Fruit fly (Drosophila melanogaster) whole organism, embryonic: ENCODE results near the gene CG7906.

Experiments used
- Abd-B ChIP-seq: fragments of 200-800 bp; sonication (Bioruptor generic); optimal IDR thresholded peaks from 2 replicates; lab custom pipeline; 2018; ENCODE audit warnings: missing biosample characterization, mild to moderate bottlenecking, missing genetic modification characterization, moderate library complexity
- BtbVII ChIP-seq: fragments of 200-800 bp; sonication (Bioruptor generic); optimal IDR thresholded peaks from 3 replicates; lab custom pipeline; 2017; ENCODE audit warnings: missing biosample characterization, mild to moderate bottlenecking, missing genetic modification characterization
- CG10147 ChIP-seq: fragments of 200-800 bp; sonication (Bioruptor generic); optimal IDR thresholded peaks from 2 replicates; lab custom pipeline; 2019; ENCODE audit warnings: missing biosample characterization, mild to moderate bottlenecking, missing genetic modification characterization, moderate library complexity
- CG11093 ChIP-seq: fragments of 200-800 bp; sonication (Bioruptor generic); IDR thresholded peaks from 3 replicates; pipeline ENCODE4 v1.3.6; 2022; ENCODE audit warnings: missing biosample characterization, missing genetic modification characterization
- CG11504 ChIP-seq: fragments of 200-800 bp; sonication (Bioruptor generic); optimal IDR thresholded peaks from 3 replicates; lab custom pipeline; 2019; ENCODE audit warnings: missing biosample characterization, mild to moderate bottlenecking, missing genetic modification characterization, moderate library complexity
- CG12104 ChIP-seq: fragments of 200-800 bp; sonication (Bioruptor generic); optimal IDR thresholded peaks from 3 replicates; lab custom pipeline; 2016; ENCODE audit warnings: missing biosample characterization, missing genetic modification characterization
- CG12299 ChIP-seq: fragments of 200-800 bp; sonication (Bioruptor generic); optimal IDR thresholded peaks from 2 replicates; lab custom pipeline; 2018; ENCODE audit warnings: missing biosample characterization, mild to moderate bottlenecking, missing genetic modification characterization
- CG12769 ChIP-seq: fragments of 200-800 bp; sonication (Bioruptor generic); optimal IDR thresholded peaks from 2 replicates; lab custom pipeline; 2019; ENCODE audit warnings: missing biosample characterization, mild to moderate bottlenecking, missing genetic modification characterization, moderate library complexity
- CG1602 ChIP-seq: fragments of 200-800 bp; sonication (Bioruptor generic); optimal IDR thresholded peaks from 3 replicates; lab custom pipeline; 2016; ENCODE audit warnings: missing biosample characterization, missing genetic modification characterization
- CG16779 ChIP-seq: fragments of 200-800 bp; sonication (Bioruptor generic); IDR thresholded peaks from 2 replicates; pipeline ENCODE4 v1.3.6; 2022; ENCODE audit warnings: missing biosample characterization, missing genetic modification characterization
- CG17385 ChIP-seq: fragments of 200-800 bp; sonication (Bioruptor generic); optimal IDR thresholded peaks from 3 replicates; lab custom pipeline; 2018; ENCODE audit warnings: missing biosample characterization, mild to moderate bottlenecking, missing genetic modification characterization
- CG18599 ChIP-seq: fragments of 200-800 bp; sonication (Bioruptor generic); optimal IDR thresholded peaks from 3 replicates; lab custom pipeline; 2017; ENCODE audit warnings: missing biosample characterization, missing genetic modification characterization, mild to moderate bottlenecking, moderate library complexity, missing genetic modification reagents
- CG2678 ChIP-seq: fragments of 200-800 bp; sonication (Bioruptor generic); optimal IDR thresholded peaks from 3 replicates; lab custom pipeline; 2019; ENCODE audit warnings: missing biosample characterization, mild to moderate bottlenecking, missing genetic modification characterization, moderate library complexity
- CG31224 ChIP-seq: fragments of 200-800 bp; sonication (Bioruptor generic); IDR thresholded peaks from 2 replicates; pipeline ENCODE4 v1.3.6; 2022; ENCODE audit warnings: missing biosample characterization, missing genetic modification characterization
- CG31388 ChIP-seq: fragments of 200-800 bp; sonication (Bioruptor generic); optimal IDR thresholded peaks from 2 replicates; lab custom pipeline; 2016; ENCODE audit warnings: missing biosample characterization, missing genetic modification characterization
- CG8290 ChIP-seq, 3 experiments: fragments of 200-800 bp; sonication (Bioruptor generic); optimal IDR thresholded peaks; 2 replicates each; lab custom pipeline; 2016 to 2019; ENCODE audit warnings: missing biosample characterization in 3 of 3, missing genetic modification characterization in 3 of 3, mild to moderate bottlenecking in 2 of 3, moderate library complexity in 1 of 3
- CG8388 ChIP-seq: fragments of 200-800 bp; sonication (Bioruptor generic); optimal IDR thresholded peaks from 2 replicates; lab custom pipeline; 2019; ENCODE audit warnings: missing biosample characterization, mild to moderate bottlenecking, missing genetic modification characterization, moderate library complexity
- Deaf1 ChIP-seq: fragments of 200-800 bp; optimal IDR thresholded peaks from 3 replicates; lab custom pipeline; 2019; ENCODE audit warnings: missing biosample characterization, mild to moderate bottlenecking, missing genetic modification characterization, moderate library complexity
- Doc2 ChIP-seq: fragments of 200-800 bp; sonication (Bioruptor generic); IDR thresholded peaks from 2 replicates; pipeline ENCODE4 v1.3.6; 2022; ENCODE audit warnings: missing biosample characterization, missing genetic modification characterization
- Drgx ChIP-seq: fragments of 200-800 bp; sonication (Bioruptor generic); IDR thresholded peaks from 2 replicates; pipeline ENCODE4 v1.3.6; 2022; ENCODE audit warnings: missing biosample characterization, missing genetic modification characterization
- HHEX ChIP-seq: fragments of 200-800 bp; sonication (Bioruptor generic); optimal IDR thresholded peaks from 3 replicates; lab custom pipeline; 2017; ENCODE audit warnings: missing biosample characterization, mild to moderate bottlenecking, missing genetic modification characterization, missing genetic modification reagents
- Hsf ChIP-seq: fragments of 200-800 bp; sonication (Bioruptor generic); optimal IDR thresholded peaks from 3 replicates; lab custom pipeline; 2016; ENCODE audit warnings: missing biosample characterization, missing genetic modification characterization
- Max ChIP-seq: fragments of 200-800 bp; sonication (Bioruptor generic); optimal IDR thresholded peaks from 2 replicates; lab custom pipeline; 2016; ENCODE audit warnings: missing biosample characterization, mild to moderate bottlenecking, missing genetic modification characterization
- PHDP ChIP-seq: fragments of 200-800 bp; sonication (Bioruptor generic); optimal IDR thresholded peaks from 3 replicates; lab custom pipeline; 2018; ENCODE audit warnings: missing biosample characterization, mild to moderate bottlenecking, missing genetic modification characterization, moderate library complexity
- Sox100B ChIP-seq: fragments of 200-800 bp; sonication (Bioruptor generic); optimal IDR thresholded peaks from 3 replicates; lab custom pipeline; 2018; ENCODE audit warnings: missing biosample characterization, mild to moderate bottlenecking, missing genetic modification characterization
- amos ChIP-seq: fragments of 200-800 bp; sonication (Bioruptor generic); IDR thresholded peaks from 2 replicates; pipeline ENCODE4 v1.3.6; 2022; ENCODE audit warnings: missing biosample characterization, missing genetic modification characterization; ENCODE audit not compliant: partially characterized antibody
- cg ChIP-seq: fragments of 200-800 bp; sonication (Bioruptor generic); optimal IDR thresholded peaks from 3 replicates; lab custom pipeline; 2019; ENCODE audit warnings: missing biosample characterization, mild to moderate bottlenecking, missing genetic modification characterization, moderate library complexity
- da ChIP-seq: fragments of 200-800 bp; sonication (Bioruptor generic); optimal IDR thresholded peaks from 2 replicates; lab custom pipeline; 2016; ENCODE audit warnings: missing biosample characterization, missing genetic modification characterization
- emc ChIP-seq: fragments of 200-800 bp; sonication (Bioruptor generic); optimal IDR thresholded peaks from 2 replicates; lab custom pipeline; 2016; ENCODE audit warnings: missing biosample characterization, missing genetic modification characterization
- en ChIP-seq: fragments of 200-800 bp; sonication (Bioruptor generic); optimal IDR thresholded peaks from 2 replicates; lab custom pipeline; 2016; ENCODE audit warnings: missing biosample characterization, missing genetic modification characterization
- fu2 ChIP-seq: fragments of 200-800 bp; sonication (Bioruptor generic); optimal IDR thresholded peaks from 2 replicates; lab custom pipeline; 2016; ENCODE audit warnings: missing biosample characterization, missing genetic modification characterization
- h ChIP-seq: fragments of >200 bp; optimal IDR thresholded peaks from 2 replicates; lab custom pipeline; 2017
- insv ChIP-seq, 2 experiments: fragments of 200-800 bp; sonication (Bioruptor generic); optimal IDR thresholded peaks; 3 replicates each; lab custom pipeline; 2016 to 2018; ENCODE audit warnings: missing biosample characterization in 2 of 2, missing genetic modification characterization in 2 of 2
- ken ChIP-seq: fragments of 200-800 bp; sonication (Bioruptor generic); IDR thresholded peaks from 3 replicates; pipeline ENCODE4 v1.3.6; 2022; ENCODE audit warnings: missing biosample characterization, missing genetic modification characterization
- lov ChIP-seq, 2 experiments: fragments of 200-800 bp in 1 of 2; fragments of >200 bp in 1 of 2; sonication (Bioruptor generic) in 1 of 2; IDR thresholded peaks in 1 of 2; optimal IDR thresholded peaks in 1 of 2; 2 replicates in 1 of 2; 3 replicates in 1 of 2; pipeline versions ENCODE4 v1.3.6 to Lab custom; 2017 to 2022; ENCODE audit warnings: missing biosample characterization in 1 of 2, missing genetic modification characterization in 1 of 2
- org-1 ChIP-seq: fragments of 200-800 bp; sonication (Bioruptor generic); optimal IDR thresholded peaks from 2 replicates; lab custom pipeline; 2017; ENCODE audit warnings: missing biosample characterization, missing genetic modification characterization
- sc ChIP-seq, 3 experiments: fragments of >200 bp in 2 of 3; fragments of 200-800 bp in 1 of 3; sonication (Bioruptor generic) in 1 of 3; optimal IDR thresholded peaks; 2 replicates in 2 of 3; 3 replicates in 1 of 3; lab custom pipeline; 2017; ENCODE audit warnings: mild to moderate bottlenecking in 1 of 3, missing biosample characterization in 1 of 3, missing genetic modification characterization in 1 of 3, missing genetic modification reagents in 1 of 3
- sob ChIP-seq: fragments of 200-800 bp; sonication (Bioruptor generic); IDR thresholded peaks from 2 replicates; pipeline ENCODE4 v1.3.6; 2022; ENCODE audit warnings: missing biosample characterization, missing genetic modification characterization
- stwl ChIP-seq: fragments of 200-800 bp; sonication (Bioruptor generic); optimal IDR thresholded peaks from 3 replicates; lab custom pipeline; 2018; ENCODE audit warnings: missing biosample characterization, mild to moderate bottlenecking, missing genetic modification characterization, moderate library complexity
- tin ChIP-seq: fragments of 200-800 bp; sonication (Bioruptor generic); optimal IDR thresholded peaks from 3 replicates; lab custom pipeline; 2016; ENCODE audit warnings: missing biosample characterization, missing genetic modification characterization
- tll ChIP-seq, 2 experiments: fragments of 200-800 bp in 1 of 2; fragments of >200 bp in 1 of 2; sonication (Bioruptor generic) in 1 of 2; optimal IDR thresholded peaks; 2 replicates each; lab custom pipeline; 2017 to 2019; ENCODE audit warnings: missing biosample characterization in 2 of 2, missing genetic modification characterization in 2 of 2, mild to moderate bottlenecking in 1 of 2, moderate library complexity in 1 of 2
- vfl ChIP-seq: fragments of 200-800 bp; sonication (Bioruptor generic); optimal IDR thresholded peaks from 2 replicates; lab custom pipeline; 2016; ENCODE audit warnings: missing biosample characterization, missing genetic modification characterization
- zfh1 ChIP-seq: fragments of 200-800 bp; sonication (Bioruptor generic); IDR thresholded peaks from 3 replicates; pipeline ENCODE4 v1.3.6; 2022; ENCODE audit warnings: missing biosample characterization, missing genetic modification characterization

CG7906 gene

DNA sequence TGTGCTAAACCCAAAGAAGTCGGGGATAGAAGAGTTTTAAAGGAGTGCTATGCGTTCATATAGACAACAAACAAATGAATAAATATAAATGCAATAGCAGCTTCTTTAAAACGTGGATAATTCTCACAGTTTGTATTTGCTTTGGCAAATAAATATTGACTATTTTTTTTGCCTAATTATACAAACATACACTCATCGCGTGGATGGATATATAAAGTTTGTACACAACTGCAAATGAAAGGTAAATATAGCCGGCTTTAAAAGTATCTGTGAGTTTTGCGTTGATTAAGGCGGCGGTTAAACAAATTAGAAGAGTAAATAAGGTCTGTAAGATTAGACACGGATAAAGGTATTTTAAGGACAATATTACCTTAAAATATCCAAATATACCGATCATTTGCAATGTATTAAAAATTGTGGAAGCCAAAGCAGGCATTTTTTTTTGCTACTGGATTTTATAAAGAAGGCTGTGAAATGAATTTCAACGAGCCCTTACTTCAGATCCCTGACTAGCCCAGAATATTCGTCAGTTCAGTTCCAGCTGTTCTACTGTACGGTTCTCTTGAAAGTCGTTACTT is 18.7 kb upstream of the CG7906 start, which contains the start of gene CG7768 (continued):
- TF ChIP-seq CG12104 (GFP tag; lab: Kevin White, UChicago) = peak; percentile 41
- TF ChIP-seq Deaf1 (tag; lab: Kevin White, UChicago) = no peak
- TF ChIP-seq sob (GFP tag; lab: Robert Waterston, UW) = no peak
- no peak for TF ChIP-seq CG8290 (GFP tag; optimal IDR thresholded peaks at IDR 0.05; lab: Kevin White, UChicago)
- TF ChIP-seq CG8290 (tag; optimal IDR thresholded peaks at IDR 0.05; lab: Kevin White, UChicago) = peak in 1 of 2 experiments; percentile 88
- TF ChIP-seq tin (GFP tag; lab: Kevin White, UChicago) = no peak
- peak; percentile 79 for TF ChIP-seq CG2678 (tag; lab: Kevin White, UChicago)
- TF ChIP-seq cg (GFP tag; lab: Kevin White, UChicago) = no peak
- no peak for TF ChIP-seq da
- no peak for TF ChIP-seq zfh1 (GFP tag; lab: Robert Waterston, UW)
- TF ChIP-seq en (GFP tag; lab: Kevin White, UChicago) = no peak
- no peak for TF ChIP-seq amos (GFP tag; lab: Robert Waterston, UW)
- TF ChIP-seq CG31388 (GFP tag; lab: Kevin White, UChicago) = no peak
- TF ChIP-seq CG18599 (GFP tag; lab: Kevin White, UChicago) = peak; percentile 79
- TF ChIP-seq emc (GFP tag; lab: Kevin White, UChicago) = peak; percentile 28
- TF ChIP-seq stwl = no peak
- no peak for TF ChIP-seq Abd-B
- TF ChIP-seq vfl (GFP tag; lab: Kevin White, UChicago) = no peak
- peak; percentile 48 for TF ChIP-seq org-1 (GFP tag; lab: Kevin White, UChicago)
- TF ChIP-seq CG12769 (tag; lab: Kevin White, UChicago) = peak; percentile 81
- TF ChIP-seq Hsf (GFP tag; lab: Kevin White, UChicago) = peak; percentile 3
- TF ChIP-seq CG16779 (GFP tag; lab: Robert Waterston, UW) = no peak
- no peak for TF ChIP-seq CG8388 (GFP tag; lab: Kevin White, UChicago)
- no peak for TF ChIP-seq tll (GFP tag; optimal IDR thresholded peaks at IDR 0.05; lab: Kevin White, UChicago)
- no peak for TF ChIP-seq sc (optimal IDR thresholded peaks at IDR 0.05; lab: Kevin White, UChicago)
- TF ChIP-seq sc (GFP tag; optimal IDR thresholded peaks at IDR 0.05; lab: Kevin White, UChicago) = no peak
- peak; percentile 63 for TF ChIP-seq CG12299 (tag; lab: Kevin White, UChicago)
- TF ChIP-seq fu2 (GFP tag; lab: Kevin White, UChicago) = peak; percentile 36
- TF ChIP-seq CG31224 = 0 out of 2 replicates have a peak, but pooled peaks have one; percentile 20
- TF ChIP-seq Doc2 (GFP tag; lab: Robert Waterston, UW) = no peak
- TF ChIP-seq CG11093 (GFP tag; lab: Robert Waterston, UW) = no peak
- no peak for TF ChIP-seq h (lab: Kevin White, UChicago)
- peak; percentile 79 for TF ChIP-seq BtbVII (GFP tag; lab: Kevin White, UChicago)
- no peak for TF ChIP-seq ken (GFP tag; lab: Robert Waterston, UW)
- TF ChIP-seq Drgx (GFP tag; lab: Robert Waterston, UW) = no peak
- TF ChIP-seq CG10147 (GFP tag; lab: Kevin White, UChicago) = peak; percentile 70
- peak; percentile 71 for TF ChIP-seq Sox100B (GFP tag; lab: Kevin White, UChicago)
- TF ChIP-seq HHEX (GFP tag; lab: Kevin White, UChicago) = peak; percentile 76
- TF ChIP-seq CG1602 (GFP tag; lab: Kevin White, UChicago) = no peak
- TF ChIP-seq Max (GFP tag; lab: Kevin White, UChicago) = no peak
- TF ChIP-seq lov (optimal IDR thresholded peaks at IDR 0.05; lab: Kevin White, UChicago) = no peak
- no peak for TF ChIP-seq lov (GFP tag; IDR thresholded peaks at IDR 0.05; lab: Robert Waterston, UW)
- TF ChIP-seq insv (GFP tag; optimal IDR thresholded peaks at IDR 0.05; lab: Kevin White, UChicago) = peak in 1 of 2 experiments; percentile 14
- peak; percentile 58 for TF ChIP-seq CG11504 (tag; lab: Kevin White, UChicago)
- TF ChIP-seq CG17385 (GFP tag; lab: Kevin White, UChicago) = peak; percentile 47
- peak; percentile 71 for TF ChIP-seq PHDP (tag; lab: Kevin White, UChicago)
